Worm (Caenorhabditis elegans) whole organism, L1 larva: Measurements from ENCODE around the gene msp-50.

Experiments
- C04F5.9 ChIP-seq: sonication (generic microtip); optimal IDR thresholded peaks from 2 replicates; lab custom pipeline; 2016; ENCODE audit warnings: missing genetic modification characterization, missing compliant biosample characterization
- Y116A8C.19 ChIP-seq: sonication (generic microtip); optimal IDR thresholded peaks from 2 replicates; lab custom pipeline; 2016; ENCODE audit warnings: missing compliant biosample characterization, missing genetic modification characterization, borderline replicate concordance
- aly-2 ChIP-seq: fragments of 150-350 bp; optimal IDR thresholded peaks from 2 replicates; lab custom pipeline; 2014; ENCODE audit warnings: missing biosample characterization, missing genetic modification characterization
- ama-1 ChIP-seq: fragments of 150-350 bp; optimal IDR thresholded peaks from 2 replicates; lab custom pipeline; 2014
- blmp-1 ChIP-seq: fragments of 150-350 bp; optimal IDR thresholded peaks from 2 replicates; lab custom pipeline; 2014; ENCODE audit warnings: missing biosample characterization, missing genetic modification characterization
- ceh-90 ChIP-seq: sonication (generic microtip); optimal IDR thresholded peaks from 2 replicates; lab custom pipeline; 2016; ENCODE audit warnings: missing genetic modification characterization, missing compliant biosample characterization
- ces-1 ChIP-seq: fragments of 150-350 bp; optimal IDR thresholded peaks from 2 replicates; lab custom pipeline; 2014; ENCODE audit warnings: missing biosample characterization, missing genetic modification reagents, missing genetic modification characterization
- dpl-1 ChIP-seq, 3 experiments: fragments of 150-350 bp in 2 of 3; sonication (generic microtip) in 1 of 3; optimal IDR thresholded peaks; 2 replicates each; lab custom pipeline; 2014 to 2017; ENCODE audit warnings: missing biosample characterization in 3 of 3, missing genetic modification characterization in 3 of 3, missing genetic modification reagents in 3 of 3
- dsc-1 ChIP-seq: sonication (generic microtip); optimal IDR thresholded peaks from 2 replicates; lab custom pipeline; 2016; ENCODE audit warnings: mild to moderate bottlenecking, missing genetic modification characterization, missing compliant biosample characterization
- efl-1 ChIP-seq, 4 experiments: fragments of 150-350 bp; optimal IDR thresholded peaks in 3 of 4; peaks in 1 of 4; 1 replicate in 1 of 4; 2 replicates in 3 of 4; lab custom pipeline; 2014; ENCODE audit warnings: missing biosample characterization in 2 of 4, missing genetic modification characterization in 2 of 4, missing genetic modification reagents in 2 of 4
- egl-13 ChIP-seq: sonication (generic microtip); optimal IDR thresholded peaks from 2 replicates; lab custom pipeline; 2016; ENCODE audit warnings: missing genotype, missing genetic modification reagents, missing genetic modification characterization, missing compliant biosample characterization
- egl-27 ChIP-seq, 2 experiments: fragments of 150-350 bp in 1 of 2; sonication (generic microtip); optimal IDR thresholded peaks; 3 replicates each; lab custom pipeline; 2017 to 2018; ENCODE audit warnings: missing biosample characterization in 2 of 2, missing genetic modification characterization in 2 of 2, missing genetic modification reagents in 2 of 2
- elt-2 ChIP-seq: sonication (generic microtip); optimal IDR thresholded peaks from 2 replicates; lab custom pipeline; 2016; ENCODE audit warnings: missing genetic modification characterization, mild to moderate bottlenecking, inconsistent platforms, missing compliant biosample characterization, missing genetic modification reagents
- ets-5 ChIP-seq: fragments of 200-800 bp; sonication (Bioruptor generic); IDR thresholded peaks from 2 replicates; pipeline ENCODE4 v1.3.6; 2022; ENCODE audit warnings: missing genetic modification characterization, missing compliant biosample characterization
- fkh-8 ChIP-seq: sonication (generic microtip); optimal IDR thresholded peaks from 2 replicates; lab custom pipeline; 2016; ENCODE audit warnings: mild to moderate bottlenecking, missing genetic modification characterization, missing compliant biosample characterization
- hlh-17 ChIP-seq: fragments of 200-800 bp; sonication (Bioruptor generic); optimal IDR thresholded peaks from 2 replicates; lab custom pipeline; 2018; ENCODE audit warnings: missing genetic modification characterization, mild to moderate bottlenecking, missing compliant biosample characterization, moderate library complexity, borderline replicate concordance
- lin-35 ChIP-seq, 2 experiments: fragments of 150-350 bp; optimal IDR thresholded peaks; 2 replicates each; lab custom pipeline; 2014; ENCODE audit warnings: missing biosample characterization in 2 of 2, missing genetic modification characterization in 2 of 2, missing genetic modification reagents in 2 of 2
- lin-39 ChIP-seq: fragments of 150-350 bp; optimal IDR thresholded peaks from 2 replicates; lab custom pipeline; 2014; ENCODE audit warnings: missing biosample characterization, missing genetic modification reagents, missing genetic modification characterization
- lir-3 ChIP-seq: sonication (generic microtip); optimal IDR thresholded peaks from 2 replicates; lab custom pipeline; 2016; ENCODE audit warnings: mild to moderate bottlenecking, missing genetic modification characterization, moderate library complexity, missing compliant biosample characterization; ENCODE audit not compliant: poor library complexity
- lsy-2 ChIP-seq, 2 experiments: fragments of 150-350 bp; optimal IDR thresholded peaks; 2 replicates each; lab custom pipeline; 2014; ENCODE audit warnings: missing biosample characterization in 2 of 2, missing genetic modification characterization in 2 of 2
- mab-9 ChIP-seq: fragments of 200-800 bp; sonication (Bioruptor generic); IDR thresholded peaks from 2 replicates; pipeline ENCODE4 v1.3.6; 2022; ENCODE audit warnings: missing genetic modification reagents, missing genetic modification characterization, missing compliant biosample characterization
- mdl-1 ChIP-seq, 2 experiments: fragments of 150-350 bp; optimal IDR thresholded peaks; 2 replicates each; lab custom pipeline; 2014 to 2017; ENCODE audit warnings: missing biosample characterization in 2 of 2, missing genetic modification characterization in 2 of 2, inconsistent platforms in 1 of 2
- mef-2 ChIP-seq: fragments of 150-350 bp; optimal IDR thresholded peaks from 2 replicates; lab custom pipeline; 2014; ENCODE audit warnings: missing biosample characterization, missing genetic modification characterization
- mep-1 ChIP-seq: fragments of 150-350 bp; optimal IDR thresholded peaks from 2 replicates; lab custom pipeline; 2014; ENCODE audit warnings: missing biosample characterization, missing genetic modification characterization
- nhr-11 ChIP-seq: fragments of 150-350 bp; optimal IDR thresholded peaks from 2 replicates; lab custom pipeline; 2014; ENCODE audit warnings: missing biosample characterization, missing genetic modification characterization
- nhr-19 ChIP-seq: fragments of 200-800 bp; sonication (Bioruptor generic); conservative IDR thresholded peaks from 2 replicates; pipeline ENCODE4 v1.3.6; 2022; ENCODE audit warnings: missing genetic modification characterization, missing compliant biosample characterization
- nhr-237 ChIP-seq: fragments of 150-350 bp; optimal IDR thresholded peaks from 2 replicates; lab custom pipeline; 2014; ENCODE audit warnings: missing biosample characterization, missing genetic modification characterization
- nhr-71 ChIP-seq: sonication (generic microtip); optimal IDR thresholded peaks from 2 replicates; lab custom pipeline; 2016; ENCODE audit warnings: mild to moderate bottlenecking, missing genetic modification characterization, moderate library complexity, missing compliant biosample characterization
- nhr-90 ChIP-seq: sonication (generic microtip); optimal IDR thresholded peaks from 2 replicates; lab custom pipeline; 2016; ENCODE audit warnings: mild to moderate bottlenecking, missing genetic modification characterization, missing compliant biosample characterization; ENCODE audit not compliant: poor library complexity
- pag-3 ChIP-seq: sonication (generic microtip); optimal IDR thresholded peaks from 2 replicates; lab custom pipeline; 2017; ENCODE audit warnings: missing genetic modification characterization, mild to moderate bottlenecking, missing compliant biosample characterization, antibody characterized with exemption, borderline replicate concordance; ENCODE audit not compliant: insufficient read depth
- pqm-1 ChIP-seq: sonication (generic microtip); optimal IDR thresholded peaks from 3 replicates; lab custom pipeline; 2017; ENCODE audit warnings: missing biosample characterization, missing genetic modification characterization
- rnt-1 ChIP-seq: sonication (generic microtip); optimal IDR thresholded peaks from 2 replicates; lab custom pipeline; 2016; ENCODE audit warnings: mild to moderate bottlenecking, missing genetic modification characterization, moderate library complexity, missing compliant biosample characterization
- snpc-4 ChIP-seq: fragments of 150-350 bp; optimal IDR thresholded peaks from 2 replicates; lab custom pipeline; 2014; ENCODE audit warnings: missing biosample characterization, missing genetic modification characterization
- sptf-1 ChIP-seq: fragments of 150-350 bp; optimal IDR thresholded peaks from 2 replicates; lab custom pipeline; 2014; ENCODE audit warnings: missing biosample characterization, missing genetic modification characterization
- swsn-7 ChIP-seq: sonication (generic microtip); optimal IDR thresholded peaks from 2 replicates; lab custom pipeline; 2016; ENCODE audit warnings: missing genetic modification characterization, missing compliant biosample characterization
- tbx-2 ChIP-seq: sonication (generic microtip); optimal IDR thresholded peaks from 2 replicates; lab custom pipeline; 2016; ENCODE audit warnings: missing genetic modification characterization, missing compliant biosample characterization
- tlp-1 ChIP-seq: fragments of 150-350 bp; optimal IDR thresholded peaks from 2 replicates; lab custom pipeline; 2014; ENCODE audit warnings: missing biosample characterization, missing genetic modification characterization
- unc-30 ChIP-seq: sonication (generic microtip); optimal IDR thresholded peaks from 2 replicates; lab custom pipeline; 2017; ENCODE audit warnings: missing biosample characterization, missing genetic modification characterization
- unc-62 ChIP-seq: fragments of 150-350 bp; optimal IDR thresholded peaks from 2 replicates; lab custom pipeline; 2014; ENCODE audit warnings: missing biosample characterization, missing genetic modification reagents, missing genetic modification characterization
- unc-98 ChIP-seq: fragments of 200-800 bp; sonication (Bioruptor generic); IDR thresholded peaks from 2 replicates; pipeline ENCODE4 v1.3.6; 2022; ENCODE audit warnings: missing genetic modification characterization, missing compliant biosample characterization
- ztf-11 ChIP-seq, 2 experiments: sonication (generic microtip); optimal IDR thresholded peaks; 2 replicates each; lab custom pipeline; 2016 to 2017; ENCODE audit warnings: missing genetic modification characterization in 2 of 2, missing biosample characterization in 1 of 2, missing compliant biosample characterization in 1 of 2

Gene msp-50

DNA sequence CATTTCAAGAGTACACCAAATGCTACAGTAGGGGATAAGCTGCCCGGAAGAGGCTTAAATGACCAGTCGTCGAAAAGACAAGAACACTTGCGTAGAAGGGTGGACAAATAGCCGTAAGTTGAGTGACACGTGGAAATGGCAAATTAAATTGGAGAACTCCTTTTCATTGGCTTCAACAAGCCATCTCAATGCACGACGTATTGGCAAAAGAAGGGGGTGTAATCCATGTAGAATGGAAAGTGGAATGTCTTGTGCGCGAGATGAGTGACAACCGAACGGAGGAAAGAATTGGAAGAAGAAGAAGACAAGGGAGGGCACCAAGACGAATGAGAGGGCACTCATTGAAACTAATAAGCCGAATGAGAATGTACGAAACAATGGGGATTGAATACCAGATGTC lies 29.1 kb downstream of the msp-50 start:
- no peak for TF ChIP-seq ceh-90 (tag; lab: Kevin White, UChicago)

DNA sequence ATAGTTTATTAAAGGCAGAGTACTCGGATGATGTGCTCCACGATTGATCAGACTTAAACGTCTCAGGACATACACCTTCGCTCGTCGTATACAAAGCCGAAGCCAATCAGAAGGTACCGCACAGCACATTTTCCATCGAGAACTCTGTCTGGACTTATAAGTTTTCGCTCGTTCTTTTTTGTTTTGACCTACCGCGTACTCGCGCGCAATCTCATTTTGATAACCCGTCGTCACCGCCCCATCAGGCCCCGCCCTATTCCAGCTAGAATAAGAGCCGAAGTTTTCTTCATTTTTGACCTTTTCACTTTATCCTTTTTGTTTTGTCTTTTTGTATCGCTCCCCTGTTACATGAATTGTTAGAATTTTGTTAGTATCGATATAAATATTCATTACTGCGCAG lies 30.0 kb downstream of the msp-50 start, which contains the start of gene EGAP2.2:
TSS of gene EGAP2.2 (plus strand) at position 301 of the 400 bp plus-strand sequence.
- no peak for TF ChIP-seq pqm-1 (tag; lab: Kevin White, UChicago)
- no peak for TF ChIP-seq ets-5
- TF ChIP-seq Y116A8C.19 (tag; lab: Kevin White, UChicago), result no peak
- no peak for TF ChIP-seq lsy-2 (tag; optimal IDR thresholded peaks at IDR 0.05; lab: Kevin White, UChicago)
- TF ChIP-seq mab-9 (GFP tag; lab: Robert Waterston, UW), result no peak
- TF ChIP-seq swsn-7 (tag; lab: Kevin White, UChicago), result no peak
- no peak for TF ChIP-seq blmp-1
- no peak for TF ChIP-seq tbx-2 (tag; lab: Kevin White, UChicago)
- no peak for TF ChIP-seq mdl-1 (tag; optimal IDR thresholded peaks at IDR 0.05; lab: Kevin White, UChicago)
- TF ChIP-seq nhr-11 (tag; lab: Kevin White, UChicago), result no peak
- TF ChIP-seq pag-3, result no peak
- no peak for TF ChIP-seq snpc-4 (tag; lab: Kevin White, UChicago)
- no peak for TF ChIP-seq fkh-8
- no peak for TF ChIP-seq sptf-1 (tag; lab: Kevin White, UChicago)
- TF ChIP-seq lin-35 (GFP tag; optimal IDR thresholded peaks at IDR 0.05; lab: Kevin White, UChicago), result no peak

DNA sequence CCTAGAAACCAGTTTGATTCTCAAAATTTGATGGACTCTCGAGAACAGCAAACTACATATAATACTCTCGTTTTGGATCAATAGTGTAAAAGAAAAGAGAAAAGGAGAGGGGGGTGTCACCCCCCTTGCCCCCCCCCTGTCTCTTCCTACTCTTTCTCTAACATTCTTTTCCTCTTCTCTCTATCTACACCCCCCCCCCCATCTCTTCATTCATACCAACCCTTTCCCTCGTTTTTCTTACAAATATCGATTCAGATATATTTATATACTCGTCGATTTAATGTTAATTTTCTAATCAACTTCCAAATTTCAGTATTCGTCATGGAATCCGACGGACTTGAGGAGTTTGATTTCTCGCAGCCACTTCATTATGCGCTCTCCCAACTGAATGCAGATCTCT lies 31.5 kb downstream of the msp-50 start, which contains the start of gene EGAP2.1:
TSS of gene EGAP2.1 (plus strand) at position 301 of the 400 bp plus-strand sequence.
- TF ChIP-seq mef-2 (tag; lab: Kevin White, UChicago) (no peak), sptf-1 (tag; lab: Kevin White, UChicago) (no peak), unc-98 (no peak), blmp-1 (peak; percentile 4), nhr-237 (no peak)
- TF ChIP-seq, all 84 proteins: peak for 1

DNA sequence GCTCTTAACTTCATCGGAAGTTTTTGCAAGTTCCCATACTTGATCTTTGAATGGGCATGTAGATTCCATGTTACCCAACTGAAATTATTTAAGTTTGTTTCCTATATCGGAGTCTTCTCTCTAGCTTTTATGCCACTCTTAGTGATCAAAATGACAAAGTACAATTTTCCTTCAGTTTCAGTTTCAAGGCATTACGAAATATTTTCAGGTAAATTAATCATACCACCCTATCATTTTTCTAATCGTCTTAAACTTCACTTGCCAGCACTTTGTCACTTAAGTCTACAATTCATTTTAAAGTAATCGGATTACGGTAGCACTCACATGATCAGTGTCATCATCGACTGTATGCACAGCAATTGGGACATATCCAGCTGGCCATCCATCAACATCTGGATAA lies 35.1 kb downstream of the msp-50 start:
- TF ChIP-seq efl-1 (optimal IDR thresholded peaks at IDR 0.05; lab: Kevin White, UChicago) (no peak), efl-1 (GFP tag; optimal IDR thresholded peaks at IDR 0.05 in 1 of 2; lab: Kevin White, UChicago) (peak in 1 of 2 experiments; percentile 39), elt-2 (peak; percentile 87), lin-35 (GFP tag; optimal IDR thresholded peaks at IDR 0.05; lab: Kevin White, UChicago) (peak in 1 of 2 experiments; percentile 24), dpl-1 (GFP tag; optimal IDR thresholded peaks at IDR 0.05; lab: Kevin White, UChicago) (no peak)

ce11 chrII:5235758-5236157 lies 36.2 kb downstream of the msp-50 start, which contains the start of gene pho-1:
pho-1 (minus strand) TSS chrII:5235846.
- TF ChIP-seq lir-3 (tag; lab: Kevin White, UChicago) (no peak), efl-1 (optimal IDR thresholded peaks at IDR 0.05; lab: Kevin White, UChicago) (no peak), efl-1 (GFP tag; optimal IDR thresholded peaks at IDR 0.05 in 1 of 2; lab: Kevin White, UChicago) (peak in 1 of 2 experiments; percentile 29), elt-2 (peak; percentile 62), rnt-1 (tag; lab: Kevin White, UChicago) (no peak), dsc-1 (no peak), ztf-11 (tag; optimal IDR thresholded peaks at IDR 0.05; lab: Kevin White, UChicago) (no peak), unc-62 (GFP tag; lab: Kevin White, UChicago) (no peak), hlh-17 (GFP tag; lab: Kevin White, UChicago) (no peak)

DNA sequence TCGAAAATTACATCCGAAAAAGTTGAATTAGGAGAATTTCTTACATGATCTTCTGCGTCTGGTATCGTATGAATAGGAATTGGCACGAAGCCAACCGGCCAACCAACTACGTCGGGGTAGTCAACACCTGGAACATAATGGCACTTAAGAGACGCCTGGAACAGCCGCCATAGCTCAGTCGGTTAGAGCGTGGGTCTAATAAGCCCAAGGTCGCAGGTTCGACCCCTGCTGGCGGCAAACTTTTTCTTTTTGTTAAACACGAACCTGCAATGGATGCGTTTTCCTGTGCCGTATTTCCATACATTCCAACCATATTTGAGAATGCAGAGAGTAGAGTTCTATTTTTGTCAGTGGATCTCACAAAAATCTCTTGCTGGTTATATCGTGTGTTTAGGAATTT lies 38.1 kb downstream of the msp-50 start:
- TF ChIP-seq egl-13 (tag; lab: Kevin White, UChicago) (no peak), nhr-71 (tag; lab: Kevin White, UChicago) (peak; percentile 33), mep-1 (tag; lab: Kevin White, UChicago) (no peak), aly-2 (tag; lab: Kevin White, UChicago) (no peak), efl-1 (optimal IDR thresholded peaks at IDR 0.05; lab: Kevin White, UChicago) (peak in 1 of 2 experiments; percentile 24), efl-1 (GFP tag; optimal IDR thresholded peaks at IDR 0.05 in 1 of 2; lab: Kevin White, UChicago) (peak; percentile 6 to 92), ama-1 (lab: Kevin White, UChicago) (no peak), nhr-19 (GFP tag; lab: Robert Waterston, UW) (peak; percentile 44), unc-98 (no peak), dpl-1 (GFP tag; optimal IDR thresholded peaks at IDR 0.05; lab: Kevin White, UChicago) (peak in 1 of 3 experiments; percentile 18), nhr-90 (tag; lab: Kevin White, UChicago) (peak; percentile 21), ces-1 (GFP tag; lab: Kevin White, UChicago) (no peak), egl-27 (tag; optimal IDR thresholded peaks at IDR 0.05; lab: Kevin White, UChicago) (no peak), tlp-1 (tag; lab: Kevin White, UChicago) (no peak), swsn-7 (tag; lab: Kevin White, UChicago) (peak; percentile 20), ceh-90 (tag; lab: Kevin White, UChicago) (no peak), C04F5.9 (tag; lab: Kevin White, UChicago) (no peak), lin-39 (tag; lab: Kevin White, UChicago) (no peak), unc-30 (tag; lab: Kevin White, UChicago) (no peak), Y116A8C.19 (tag; lab: Kevin White, UChicago) (no peak)
